Worm (Caenorhabditis elegans): ENCODE results near the gene ddx-35.

The ddx-35 gene

DNA sequence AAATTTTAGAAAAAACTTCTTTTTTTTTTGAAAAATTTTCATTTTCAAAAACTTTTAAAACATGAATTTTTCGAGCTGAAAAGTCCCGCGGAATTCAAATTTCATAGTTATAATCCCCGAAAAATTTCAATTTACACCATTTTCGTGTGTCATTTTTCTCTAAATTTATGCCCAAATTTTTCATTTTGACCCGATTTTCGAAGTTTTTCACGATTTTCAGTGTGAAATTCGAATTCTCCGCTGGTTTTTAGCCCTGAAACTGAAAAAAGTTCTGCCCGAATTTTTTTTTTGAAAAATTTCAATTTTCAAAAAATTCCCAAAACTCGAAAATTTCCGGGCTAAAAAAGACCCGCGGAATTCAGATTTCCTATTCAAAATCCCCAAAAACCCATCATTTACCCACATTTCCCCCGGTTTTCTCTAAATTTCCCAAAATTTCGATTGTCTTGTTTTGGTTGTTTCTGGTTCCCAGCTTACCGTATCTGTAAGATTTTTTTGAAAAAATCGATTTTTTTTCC lies 45.4 kb downstream of the ddx-35 start:
- TF ChIP-seq sea-1 (GFP tag; conservative IDR thresholded peaks at IDR 0.05) (no peak), hmbx-1 (tag; optimal IDR thresholded peaks at IDR 0.05) (no peak), pes-1 (GFP tag; IDR thresholded peaks at IDR 0.05) (no peak), tra-4 (tag; optimal IDR thresholded peaks at IDR 0.05) (no peak), tbx-11 (GFP tag; IDR thresholded peaks at IDR 0.05) (no peak), flt-1 (GFP tag; IDR thresholded peaks at IDR 0.05) (no peak), B0310.2 (tag; optimal IDR thresholded peaks at IDR 0.05) (no peak), scrt-1 (GFP tag; IDR thresholded peaks at IDR 0.05) (no peak)

DNA sequence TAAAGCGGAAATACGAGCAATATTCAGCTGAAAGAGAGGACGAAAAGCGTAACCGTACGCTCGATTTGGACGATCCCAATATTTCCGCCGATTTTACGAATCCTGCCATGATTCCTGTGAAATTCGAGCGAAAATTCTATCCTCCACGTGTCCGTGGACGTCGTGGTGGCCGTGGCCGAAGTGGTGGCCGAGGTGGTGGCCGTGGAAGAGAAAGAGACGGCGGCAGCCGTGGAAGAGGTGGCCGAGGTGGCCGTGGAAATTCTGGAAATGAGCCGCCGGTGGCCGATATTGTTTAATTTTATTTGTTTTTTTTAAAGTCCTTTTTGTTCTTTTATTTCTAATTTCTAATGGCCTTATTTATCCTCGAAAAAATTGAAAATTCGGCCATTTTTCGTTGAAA lies 46.0 kb downstream of the ddx-35 start:
- no peak for TF ChIP-seq hnd-1 (tag; optimal IDR thresholded peaks at IDR 0.05)
- TF ChIP-seq hmbx-1 (tag; optimal IDR thresholded peaks at IDR 0.05): no peak
- TF ChIP-seq tbx-11 (GFP tag; IDR thresholded peaks at IDR 0.05): no peak
- no peak for TF ChIP-seq flt-1 (GFP tag; IDR thresholded peaks at IDR 0.05)
- TF ChIP-seq ama-1 (optimal IDR thresholded peaks at IDR 0.05): no peak
- TF ChIP-seq tra-4 (tag; optimal IDR thresholded peaks at IDR 0.05): no peak
- TF ChIP-seq sea-1 (GFP tag; conservative IDR thresholded peaks at IDR 0.05): no peak
- TF ChIP-seq scrt-1 (GFP tag; IDR thresholded peaks at IDR 0.05): no peak
- TF ChIP-seq hmg-4 (GFP tag; optimal IDR thresholded peaks at IDR 0.05): no peak
- no peak for TF ChIP-seq B0310.2 (tag; optimal IDR thresholded peaks at IDR 0.05)
- TF ChIP-seq tbx-37 (GFP tag; conservative IDR thresholded peaks at IDR 0.05): no peak
- no peak for TF ChIP-seq pes-1 (GFP tag; IDR thresholded peaks at IDR 0.05)
- TF ChIP-seq ceh-13 (GFP tag; optimal IDR thresholded peaks at IDR 0.05): no peak
- no peak for TF ChIP-seq aly-1 (tag; optimal IDR thresholded peaks at IDR 0.05)
- no peak for TF ChIP-seq ceh-36 (tag; optimal IDR thresholded peaks at IDR 0.05)
- TF ChIP-seq F13C5.2 (tag; optimal IDR thresholded peaks at IDR 0.05): no peak
- no peak for TF ChIP-seq ets-7 (tag; optimal IDR thresholded peaks at IDR 0.05)

DNA sequence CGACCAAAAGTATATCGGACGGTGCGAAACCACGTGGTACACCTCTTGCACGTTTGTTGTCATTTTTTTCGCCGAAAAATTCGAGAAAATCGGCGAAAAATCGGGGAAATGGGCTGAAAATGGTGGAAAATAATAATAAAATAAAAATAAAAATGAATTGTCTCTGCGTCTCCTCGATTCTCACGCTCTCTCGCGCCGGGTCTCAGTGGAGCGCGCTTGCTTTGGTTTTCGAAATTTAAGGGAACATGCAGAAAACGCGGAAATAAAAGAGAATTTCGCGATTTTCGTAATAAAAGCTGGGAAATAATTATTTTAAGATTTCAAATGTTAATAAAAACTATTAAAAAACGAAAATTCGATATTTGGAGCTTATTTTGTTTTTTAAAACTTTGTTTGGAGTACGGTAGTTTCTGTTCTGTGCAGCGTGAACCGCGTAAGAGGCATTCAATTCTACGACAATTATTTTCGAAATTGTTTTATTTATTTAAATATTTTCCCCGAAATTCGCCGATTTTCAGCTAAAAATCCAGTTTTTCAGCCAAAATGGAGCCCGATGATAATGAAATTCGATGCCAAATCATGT lies 58.3 kb downstream of the ddx-35 start, which contains the start of the genes ave-1 and M01G5.1:
Gene ave-1, minus strand, starts transcription at position 113 of the 583 bp plus-strand sequence.
Gene M01G5.1, plus strand, starts transcription at position 539 of the 583 bp plus-strand sequence.
- TF ChIP-seq B0310.2 (tag; optimal IDR thresholded peaks at IDR 0.05) (no peak), hmbx-1 (tag; optimal IDR thresholded peaks at IDR 0.05) (no peak), tbx-11 (GFP tag; IDR thresholded peaks at IDR 0.05) (no peak), pes-1 (GFP tag; IDR thresholded peaks at IDR 0.05) (no peak), aly-1 (tag; optimal IDR thresholded peaks at IDR 0.05) (no peak), flt-1 (GFP tag; IDR thresholded peaks at IDR 0.05) (no peak), ceh-36 (tag; optimal IDR thresholded peaks at IDR 0.05) (no peak), ama-1 (optimal IDR thresholded peaks at IDR 0.05) (no peak), hnd-1 (tag; optimal IDR thresholded peaks at IDR 0.05) (no peak), tra-4 (tag; optimal IDR thresholded peaks at IDR 0.05) (no peak), sea-1 (GFP tag; conservative IDR thresholded peaks at IDR 0.05) (no peak), tbx-37 (GFP tag; conservative IDR thresholded peaks at IDR 0.05) (no peak), scrt-1 (GFP tag; IDR thresholded peaks at IDR 0.05) (no peak)

DNA sequence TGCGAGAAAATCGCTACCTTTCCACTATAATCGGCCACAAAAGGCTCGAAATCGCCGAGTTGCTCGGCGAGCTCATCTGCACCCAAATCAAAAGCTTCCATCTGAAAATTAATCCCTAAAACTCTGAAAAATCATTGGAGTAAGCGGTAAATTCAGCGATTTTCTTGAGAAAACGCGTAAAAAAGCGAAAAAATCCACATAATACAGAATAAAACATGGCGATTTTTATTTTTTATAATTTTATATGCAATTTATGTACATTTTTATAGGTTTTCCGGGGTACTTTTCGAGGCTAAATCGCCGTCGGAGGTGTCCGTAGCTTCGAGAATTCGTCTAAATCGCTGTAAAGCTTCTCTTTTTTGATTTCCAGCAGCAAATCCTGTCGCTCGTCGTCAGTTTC lies 59.0 kb downstream of the ddx-35 start, which contains the start of gene Y82E9BR.19:
Gene Y82E9BR.19, minus strand, starts transcription at position 101 of the 400 bp plus-strand sequence.
- TF ChIP-seq F13C5.2 (tag; optimal IDR thresholded peaks at IDR 0.05) (no peak), sea-1 (GFP tag; conservative IDR thresholded peaks at IDR 0.05) (no peak), ama-1 (optimal IDR thresholded peaks at IDR 0.05) (no peak), aly-1 (tag; optimal IDR thresholded peaks at IDR 0.05) (no peak), ets-7 (tag; optimal IDR thresholded peaks at IDR 0.05) (no peak), pes-1 (GFP tag; IDR thresholded peaks at IDR 0.05) (no peak), hnd-1 (tag; optimal IDR thresholded peaks at IDR 0.05) (no peak), ceh-13 (GFP tag; optimal IDR thresholded peaks at IDR 0.05) (no peak), tbx-11 (GFP tag; IDR thresholded peaks at IDR 0.05) (no peak), scrt-1 (GFP tag; IDR thresholded peaks at IDR 0.05) (no peak), tbx-37 (GFP tag; conservative IDR thresholded peaks at IDR 0.05) (no peak), hmg-4 (GFP tag; optimal IDR thresholded peaks at IDR 0.05) (no peak), ceh-36 (tag; optimal IDR thresholded peaks at IDR 0.05) (no peak), tra-4 (tag; optimal IDR thresholded peaks at IDR 0.05) (no peak), B0310.2 (tag; optimal IDR thresholded peaks at IDR 0.05) (no peak), hmbx-1 (tag; optimal IDR thresholded peaks at IDR 0.05) (no peak), flt-1 (GFP tag; IDR thresholded peaks at IDR 0.05) (no peak)

Data from whole organism, early embryonic.